Worm (Caenorhabditis elegans) whole organism, young adult: Measurements from ENCODE around the gene C46F11.6.

Source experiments
- B0019.2 ChIP-seq: fragments of 200-800 bp; sonication (Bioruptor generic); conservative IDR thresholded peaks from 2 replicates; pipeline ENCODE4 v1.3.6; 2022; ENCODE audit warnings: missing genetic modification reagents, missing genetic modification characterization, missing compliant biosample characterization
- F49E8.2 ChIP-seq: sonication (generic microtip); optimal IDR thresholded peaks from 3 replicates; lab custom pipeline; 2017; ENCODE audit warnings: missing genetic modification characterization, mild to moderate bottlenecking, missing compliant biosample characterization, antibody characterized with exemption, moderate library complexity; ENCODE audit not compliant: insufficient read depth
- F57A8.1 ChIP-seq: fragments of 200-800 bp; sonication (Bioruptor generic); optimal IDR thresholded peaks from 2 replicates; lab custom pipeline; 2018; ENCODE audit warnings: mild to moderate bottlenecking, missing genetic modification characterization, moderate library complexity, missing compliant biosample characterization
- Y79H2A.3 ChIP-seq: fragments of 200-800 bp; sonication (Bioruptor generic); conservative IDR thresholded peaks from 2 replicates; pipeline ENCODE4 v1.3.6; 2022; ENCODE audit warnings: missing genetic modification reagents, missing genetic modification characterization, missing compliant biosample characterization
- Y95B8A.8 ChIP-seq: fragments of 200-800 bp; sonication (Bioruptor generic); IDR thresholded peaks from 2 replicates; pipeline ENCODE4 v1.3.6; 2022; ENCODE audit warnings: missing genetic modification reagents, missing genetic modification characterization, missing compliant biosample characterization
- bed-1 ChIP-seq: fragments of 200-800 bp; sonication (Bioruptor generic); IDR thresholded peaks from 2 replicates; pipeline ENCODE4 v1.3.6; 2022; ENCODE audit warnings: missing genetic modification reagents, missing genetic modification characterization, missing compliant biosample characterization
- die-1 ChIP-seq: sonication (generic microtip); optimal IDR thresholded peaks from 2 replicates; lab custom pipeline; 2016; ENCODE audit warnings: missing genotype, mild to moderate bottlenecking, missing genetic modification characterization, missing compliant biosample characterization
- dpl-1 ChIP-seq: fragments of 150-350 bp; optimal IDR thresholded peaks from 2 replicates; lab custom pipeline; 2014; ENCODE audit warnings: missing biosample characterization, missing genetic modification reagents, missing genetic modification characterization
- lin-26 ChIP-seq: fragments of 200-800 bp; sonication (Bioruptor generic); IDR thresholded peaks from 2 replicates; pipeline ENCODE4 v1.3.6; 2022; ENCODE audit warnings: missing genetic modification reagents, missing genetic modification characterization, missing compliant biosample characterization
- madf-10 ChIP-seq: sonication (generic microtip); optimal IDR thresholded peaks from 2 replicates; lab custom pipeline; 2016; ENCODE audit warnings: mild to moderate bottlenecking, missing genetic modification characterization, missing compliant biosample characterization
- nfya-2 ChIP-seq: fragments of 200-800 bp; sonication (Bioruptor generic); IDR thresholded peaks from 2 replicates; pipeline ENCODE4 v1.3.6; 2022; ENCODE audit warnings: missing genetic modification reagents, missing genetic modification characterization, missing compliant biosample characterization
- nhr-90 ChIP-seq: sonication (generic microtip); optimal IDR thresholded peaks from 2 replicates; lab custom pipeline; 2016; ENCODE audit warnings: missing genotype, mild to moderate bottlenecking, missing genetic modification characterization, missing compliant biosample characterization
- repo-1 ChIP-seq: sonication (generic microtip); optimal IDR thresholded peaks from 2 replicates; lab custom pipeline; 2017; ENCODE audit warnings: mild to moderate bottlenecking, missing genetic modification characterization, missing compliant biosample characterization
- snpc-4 ChIP-seq, 5 experiments: fragments of 150-350 bp in 1 of 5; sonication (generic microtip) in 4 of 5; optimal IDR thresholded peaks; 2 replicates each; lab custom pipeline; 2014 to 2018; ENCODE audit warnings: missing genetic modification characterization in 5 of 5, missing biosample characterization in 3 of 5, antibody characterized with exemption in 2 of 5, mild to moderate bottlenecking in 2 of 5, missing compliant biosample characterization in 2 of 5, missing genotype in 2 of 5, moderate library complexity in 2 of 5, missing genetic modification reagents in 1 of 5

DNA sequence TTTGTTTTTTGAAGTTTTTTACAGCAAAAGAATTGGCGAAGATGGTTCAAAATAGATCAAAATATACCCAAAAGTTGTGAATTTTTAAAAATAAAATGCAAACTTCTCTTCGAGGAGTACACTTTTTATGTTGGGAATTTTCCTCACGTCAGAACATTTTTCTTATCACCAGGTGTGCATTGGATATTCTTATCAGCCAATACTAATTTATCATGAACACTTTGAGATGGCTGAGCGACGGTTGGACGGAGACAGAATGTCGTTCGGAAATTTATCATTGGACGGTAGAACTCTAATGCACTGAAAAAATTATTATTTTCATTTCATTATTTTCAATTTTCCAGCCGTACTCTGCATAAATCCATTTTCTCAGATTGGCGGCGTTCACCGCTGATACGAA lies 20.9 kb downstream of the C46F11.6 start:
- TF ChIP-seq F49E8.2 (tag; lab: Kevin White, UChicago) (no peak), B0019.2 (no peak), bed-1 (GFP tag; lab: Robert Waterston, UW) (no peak), madf-10 (tag; lab: Kevin White, UChicago) (no peak), snpc-4 (GFP tag; optimal IDR thresholded peaks at IDR 0.05; lab: Kevin White, UChicago) (no peak), snpc-4 (tag; optimal IDR thresholded peaks at IDR 0.05; lab: Kevin White, UChicago) (no peak), nhr-90 (tag; lab: Kevin White, UChicago) (no peak), die-1 (no peak), lin-26 (GFP tag; lab: Robert Waterston, UW) (no peak), F57A8.1 (GFP tag; lab: Kevin White, UChicago) (no peak), repo-1 (no peak), Y95B8A.8 (GFP tag; lab: Robert Waterston, UW) (no peak), nfya-2 (GFP tag; lab: Robert Waterston, UW) (no peak), dpl-1 (no peak), Y79H2A.3 (GFP tag; lab: Robert Waterston, UW) (no peak)
